Worm (Caenorhabditis elegans) whole organism, early embryonic: ENCODE data around the gene lgmn-1.

Experiments used
- B0310.2 ChIP-seq: sonication (generic microtip); optimal IDR thresholded peaks from 2 replicates; lab custom pipeline; 2016; ENCODE audit warnings: mild to moderate bottlenecking, missing genetic modification characterization, missing compliant biosample characterization
- F13C5.2 ChIP-seq: sonication (generic microtip); optimal IDR thresholded peaks from 2 replicates; lab custom pipeline; 2017; ENCODE audit warnings: mild to moderate bottlenecking, missing genetic modification characterization, inconsistent platforms, missing compliant biosample characterization
- ama-1 ChIP-seq: fragments of 150-350 bp; optimal IDR thresholded peaks from 2 replicates; lab custom pipeline; 2014
- ceh-13 ChIP-seq: fragments of 200-800 bp; sonication (Bioruptor generic); optimal IDR thresholded peaks from 2 replicates; lab custom pipeline; 2018; ENCODE audit warnings: mild to moderate bottlenecking, missing genetic modification characterization, missing compliant biosample characterization
- flt-1 ChIP-seq: fragments of 200-800 bp; sonication (Bioruptor generic); IDR thresholded peaks from 2 replicates; pipeline ENCODE4 v1.3.6; 2022; ENCODE audit warnings: missing genetic modification characterization, missing compliant biosample characterization
- hmg-4 ChIP-seq: fragments of 200-800 bp; sonication (Bioruptor generic); optimal IDR thresholded peaks from 2 replicates; lab custom pipeline; 2018; ENCODE audit warnings: mild to moderate bottlenecking, missing genetic modification characterization, missing compliant biosample characterization
- pes-1 ChIP-seq: fragments of 200-800 bp; sonication (Bioruptor generic); IDR thresholded peaks from 2 replicates; pipeline ENCODE4 v1.3.6; 2022; ENCODE audit warnings: missing genetic modification reagents, missing genetic modification characterization, missing compliant biosample characterization
- scrt-1 ChIP-seq: fragments of 200-800 bp; sonication (Bioruptor generic); IDR thresholded peaks from 2 replicates; pipeline ENCODE4 v1.3.6; 2022; ENCODE audit warnings: missing genetic modification characterization, missing compliant biosample characterization
- tbx-11 ChIP-seq: fragments of 200-800 bp; sonication (Bioruptor generic); IDR thresholded peaks from 2 replicates; pipeline ENCODE4 v1.3.6; 2022; ENCODE audit warnings: missing genetic modification characterization, missing compliant biosample characterization
- tbx-37 ChIP-seq: fragments of 200-800 bp; sonication (Bioruptor generic); conservative IDR thresholded peaks from 2 replicates; pipeline ENCODE4 v1.3.6; 2022; ENCODE audit warnings: missing genetic modification reagents, missing genetic modification characterization, missing compliant biosample characterization
- tra-4 ChIP-seq: sonication (generic microtip); optimal IDR thresholded peaks from 2 replicates; lab custom pipeline; 2017; ENCODE audit warnings: missing genetic modification characterization, missing compliant biosample characterization

DNA sequence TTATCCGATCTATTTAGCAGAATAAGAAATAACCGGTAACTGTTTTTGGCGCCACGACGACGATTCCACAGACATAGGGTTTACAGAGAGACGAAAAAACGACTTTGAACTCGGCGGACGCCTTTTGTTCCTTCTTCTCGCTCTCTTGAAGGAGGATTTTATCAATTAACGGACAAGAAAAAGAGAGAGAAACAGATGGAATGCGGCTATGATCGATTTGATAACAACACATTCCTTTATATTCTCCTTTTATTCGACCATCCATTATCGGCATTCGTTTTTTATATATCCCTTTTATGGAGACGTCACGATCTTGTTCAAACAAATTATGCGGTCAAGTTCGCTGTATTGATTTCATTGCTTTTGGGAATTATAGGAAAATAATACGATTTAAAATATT is 36.0 kb downstream of the lgmn-1 start:
- TF ChIP-seq ama-1 (no peak), tbx-11 (GFP tag; lab: Robert Waterston, UW) (no peak), hmg-4 (no peak), pes-1 (GFP tag; lab: Robert Waterston, UW) (no peak), scrt-1 (GFP tag; lab: Robert Waterston, UW) (no peak), tbx-37 (GFP tag; lab: Robert Waterston, UW) (no peak), ceh-13 (GFP tag; lab: Kevin White, UChicago) (no peak), flt-1 (GFP tag; lab: Robert Waterston, UW) (no peak), tra-4 (tag; lab: Kevin White, UChicago) (no peak), B0310.2 (tag; lab: Kevin White, UChicago) (no peak), F13C5.2 (tag; lab: Kevin White, UChicago) (no peak)
